Fruit fly (Drosophila melanogaster) whole organism, embryonic: ENCODE measurements around the gene CG3740.

Experiments
- Awh ChIP-seq: fragments of 200-800 bp; sonication (Bioruptor generic); IDR thresholded peaks from 2 replicates; pipeline ENCODE4, ENCODE4 v1.3.6; 2022; ENCODE audit warnings: missing biosample characterization, missing genetic modification characterization
- BEAF-32 ChIP-seq: fragments of 200-800 bp; sonication (Bioruptor generic); optimal IDR thresholded peaks from 3 replicates; lab custom pipeline; 2017; ENCODE audit warnings: missing biosample characterization, missing genetic modification characterization, mild to moderate bottlenecking, moderate library complexity, missing genetic modification reagents
- CG11723 ChIP-seq: fragments of 200-800 bp; sonication (Bioruptor generic); optimal IDR thresholded peaks from 2 replicates; lab custom pipeline; 2017; ENCODE audit warnings: missing biosample characterization, mild to moderate bottlenecking, missing genetic modification characterization
- CG1233 ChIP-seq: fragments of 200-800 bp; sonication (Bioruptor generic); optimal IDR thresholded peaks from 4 replicates; lab custom pipeline; 2018; ENCODE audit warnings: missing biosample characterization, mild to moderate bottlenecking, missing genetic modification characterization
- CG13287 ChIP-seq: fragments of 200-800 bp; sonication (Bioruptor generic); IDR thresholded peaks from 2 replicates; pipeline ENCODE4 v1.3.6; 2022; ENCODE audit warnings: missing biosample characterization, missing genetic modification characterization; ENCODE audit not compliant: partially characterized antibody
- CG14667 ChIP-seq: fragments of 200-800 bp; sonication (Bioruptor generic); IDR thresholded peaks from 2 replicates; pipeline ENCODE4 v1.3.6; 2022; ENCODE audit warnings: missing biosample characterization, missing genetic modification characterization
- CG15073 ChIP-seq: fragments of 200-800 bp; sonication (Bioruptor generic); optimal IDR thresholded peaks from 2 replicates; lab custom pipeline; 2016; ENCODE audit warnings: missing biosample characterization, missing genetic modification characterization
- CG1529 ChIP-seq: fragments of 200-800 bp; sonication (Bioruptor generic); optimal IDR thresholded peaks from 3 replicates; lab custom pipeline; 2018; ENCODE audit warnings: missing biosample characterization, missing genetic modification characterization
- CG15514 ChIP-seq: fragments of 200-800 bp; sonication (Bioruptor generic); optimal IDR thresholded peaks from 3 replicates; lab custom pipeline; 2017; ENCODE audit warnings: missing biosample characterization, missing genetic modification characterization, mild to moderate bottlenecking, moderate library complexity, missing genetic modification reagents
- CG16813 ChIP-seq: fragments of 200-800 bp; sonication (Bioruptor generic); IDR thresholded peaks from 3 replicates; pipeline ENCODE4 v1.3.6; 2022; ENCODE audit warnings: missing biosample characterization, missing genetic modification characterization; ENCODE audit not compliant: partially characterized antibody
- CG17186 ChIP-seq: fragments of 200-800 bp; sonication (Bioruptor generic); optimal IDR thresholded peaks from 3 replicates; lab custom pipeline; 2017; ENCODE audit warnings: missing biosample characterization, missing genetic modification reagents, missing genetic modification characterization
- CG2116 ChIP-seq: fragments of 200-800 bp; sonication (Bioruptor generic); optimal IDR thresholded peaks from 3 replicates; lab custom pipeline; 2018; ENCODE audit warnings: missing biosample characterization, mild to moderate bottlenecking, missing genetic modification characterization
- CG2129 ChIP-seq: fragments of 200-800 bp; sonication (Bioruptor generic); IDR thresholded peaks from 2 replicates; pipeline ENCODE4 v1.3.6; 2022; ENCODE audit warnings: missing biosample characterization, missing genetic modification characterization; ENCODE audit not compliant: partially characterized antibody
- CG34224 ChIP-seq: fragments of 200-800 bp; sonication (Bioruptor generic); IDR thresholded peaks from 3 replicates; pipeline ENCODE4 v1.3.6; 2022; ENCODE audit warnings: missing biosample characterization, missing genetic modification characterization; ENCODE audit not compliant: partially characterized antibody
- CG34376 ChIP-seq: fragments of 200-800 bp; sonication (Bioruptor generic); optimal IDR thresholded peaks from 2 replicates; lab custom pipeline; 2018; ENCODE audit warnings: missing biosample characterization, mild to moderate bottlenecking, missing genetic modification characterization
- CG42726 ChIP-seq: fragments of 200-800 bp; sonication (Bioruptor generic); IDR thresholded peaks from 2 replicates; pipeline ENCODE4 v1.3.6; 2022; ENCODE audit warnings: missing biosample characterization, missing genetic modification characterization; ENCODE audit not compliant: partially characterized antibody
- CG4617 ChIP-seq: fragments of 200-800 bp; sonication (Bioruptor generic); optimal IDR thresholded peaks from 3 replicates; lab custom pipeline; 2016; ENCODE audit warnings: missing biosample characterization, missing genetic modification characterization, borderline replicate concordance
- CG6254 ChIP-seq: fragments of 200-800 bp; sonication (Bioruptor generic); optimal IDR thresholded peaks from 3 replicates; lab custom pipeline; 2017; ENCODE audit warnings: mild to moderate bottlenecking, missing biosample characterization, missing genetic modification reagents, missing genetic modification characterization
- CG6791 ChIP-seq: fragments of 200-800 bp; sonication (Bioruptor generic); IDR thresholded peaks from 3 replicates; pipeline ENCODE4 v1.3.6; 2022; ENCODE audit warnings: missing biosample characterization, missing genetic modification characterization; ENCODE audit not compliant: partially characterized antibody
- CG7987 ChIP-seq: fragments of 200-800 bp; sonication (Bioruptor generic); optimal IDR thresholded peaks from 2 replicates; lab custom pipeline; 2018; ENCODE audit warnings: missing biosample characterization, mild to moderate bottlenecking, missing genetic modification characterization, moderate library complexity
- CG9797 ChIP-seq: fragments of 200-800 bp; sonication (Bioruptor generic); optimal IDR thresholded peaks from 3 replicates; lab custom pipeline; 2018; ENCODE audit warnings: missing biosample characterization, mild to moderate bottlenecking, missing genetic modification characterization
- CHES-1-like ChIP-seq: fragments of 200-800 bp; sonication (Bioruptor generic); optimal IDR thresholded peaks from 2 replicates; lab custom pipeline; 2016; ENCODE audit warnings: missing biosample characterization, missing genetic modification characterization
- Deaf1 ChIP-seq: fragments of 200-800 bp; optimal IDR thresholded peaks from 3 replicates; lab custom pipeline; 2019; ENCODE audit warnings: missing biosample characterization, mild to moderate bottlenecking, missing genetic modification characterization, moderate library complexity
- Dll ChIP-seq: fragments of 200-800 bp; sonication (Bioruptor generic); IDR thresholded peaks from 4 replicates; pipeline ENCODE4 v1.3.6; 2022; ENCODE audit warnings: missing biosample characterization, missing genetic modification characterization; ENCODE audit not compliant: partially characterized antibody
- Doc3 ChIP-seq: fragments of 200-800 bp; sonication (Bioruptor generic); IDR thresholded peaks from 3 replicates; pipeline ENCODE4 v1.3.6; 2022; ENCODE audit warnings: missing biosample characterization, missing genetic modification characterization; ENCODE audit not compliant: partially characterized antibody
- Dp ChIP-seq: fragments of 200-800 bp; sonication (Bioruptor generic); optimal IDR thresholded peaks from 2 replicates; lab custom pipeline; 2018; ENCODE audit warnings: missing biosample characterization, mild to moderate bottlenecking, missing genetic modification characterization, moderate library complexity
- HLH4C ChIP-seq: fragments of 200-800 bp; sonication (Bioruptor generic); IDR thresholded peaks from 3 replicates; pipeline ENCODE4 v1.3.6; 2022; ENCODE audit warnings: missing biosample characterization, missing genetic modification characterization; ENCODE audit not compliant: partially characterized antibody
- Med ChIP-seq: fragments of 200-800 bp; sonication (Bioruptor generic); peaks from one replicate; lab custom pipeline; 2016; ENCODE audit warnings: missing biosample characterization, missing genetic modification characterization, mild to moderate bottlenecking, inconsistent platforms, moderate library complexity
- Scr ChIP-seq: fragments of 200-800 bp; sonication (Bioruptor generic); IDR thresholded peaks from 2 replicates; pipeline ENCODE4 v1.3.6; 2022; ENCODE audit warnings: missing biosample characterization, missing genetic modification characterization; ENCODE audit not compliant: partially characterized antibody
- Sin3A ChIP-seq: fragments of >200 bp; optimal IDR thresholded peaks from 2 replicates; lab custom pipeline; 2018
- Usf ChIP-seq: fragments of 200-800 bp; sonication (Bioruptor generic); optimal IDR thresholded peaks from 2 replicates; lab custom pipeline; 2017; ENCODE audit warnings: missing genotype, missing biosample characterization, missing genetic modification characterization
- ato ChIP-seq: fragments of 200-800 bp; sonication (Bioruptor generic); IDR thresholded peaks from 2 replicates; pipeline ENCODE4 v1.3.6; 2022; ENCODE audit warnings: missing biosample characterization, missing genetic modification characterization; ENCODE audit not compliant: partially characterized antibody
- br ChIP-seq: fragments of >200 bp; optimal IDR thresholded peaks from 2 replicates; lab custom pipeline; 2017
- chinmo ChIP-seq: fragments of 200-800 bp; sonication (Bioruptor generic); IDR thresholded peaks from 4 replicates; pipeline ENCODE4 v1.3.6; 2022; ENCODE audit warnings: missing biosample characterization, missing genetic modification characterization; ENCODE audit not compliant: partially characterized antibody
- grn ChIP-seq: fragments of 200-800 bp; sonication (Bioruptor generic); optimal IDR thresholded peaks from 3 replicates; lab custom pipeline; 2017; ENCODE audit warnings: missing biosample characterization, missing genetic modification characterization
- hb ChIP-seq: fragments of 200-800 bp; sonication (Bioruptor generic); IDR thresholded peaks from 3 replicates; pipeline ENCODE4 v1.3.6; 2022; ENCODE audit warnings: missing biosample characterization, missing genetic modification characterization; ENCODE audit not compliant: partially characterized antibody
- hbn ChIP-seq: fragments of 200-800 bp; sonication (Bioruptor generic); IDR thresholded peaks from 2 replicates; pipeline ENCODE4 v1.3.6; 2022; ENCODE audit warnings: missing biosample characterization, missing genetic modification characterization; ENCODE audit not compliant: partially characterized antibody
- hkb ChIP-seq, 2 experiments: fragments of 200-800 bp in 1 of 2; fragments of >200 bp in 1 of 2; sonication (Bioruptor generic) in 1 of 2; IDR thresholded peaks in 1 of 2; optimal IDR thresholded peaks in 1 of 2; 2 replicates each; pipeline versions ENCODE4 v1.3.6 to Lab custom; 2017 to 2022; ENCODE audit warnings: missing biosample characterization in 1 of 2, missing genetic modification characterization in 1 of 2
- mirr ChIP-seq: fragments of 200-800 bp; sonication (Bioruptor generic); optimal IDR thresholded peaks from 3 replicates; lab custom pipeline; 2018; ENCODE audit warnings: missing biosample characterization, mild to moderate bottlenecking, missing genetic modification characterization
- mld ChIP-seq: fragments of 200-800 bp; sonication (Bioruptor generic); IDR thresholded peaks from 3 replicates; pipeline ENCODE4 v1.3.6; 2022; ENCODE audit warnings: missing biosample characterization, missing genetic modification characterization; ENCODE audit not compliant: partially characterized antibody
- nerfin-1 ChIP-seq: fragments of 200-800 bp; sonication (Bioruptor generic); optimal IDR thresholded peaks from 3 replicates; lab custom pipeline; 2019; ENCODE audit warnings: missing biosample characterization, mild to moderate bottlenecking, missing genetic modification characterization, moderate library complexity
- nerfin-2 ChIP-seq: fragments of 200-800 bp; sonication (Bioruptor generic); IDR thresholded peaks from 2 replicates; pipeline ENCODE4 v1.3.6; 2022; ENCODE audit warnings: missing biosample characterization, missing genetic modification characterization; ENCODE audit not compliant: partially characterized antibody
- scrt ChIP-seq: fragments of 200-800 bp; sonication (Bioruptor generic); optimal IDR thresholded peaks from 2 replicates; lab custom pipeline; 2018; ENCODE audit warnings: missing biosample characterization, mild to moderate bottlenecking, missing genetic modification characterization, moderate library complexity
- vnd ChIP-seq: fragments of 200-800 bp; sonication (Bioruptor generic); IDR thresholded peaks from 3 replicates; pipeline ENCODE4 v1.3.6; 2022; ENCODE audit warnings: missing biosample characterization, missing genetic modification characterization; ENCODE audit not compliant: partially characterized antibody
- zf30C ChIP-seq: fragments of 200-800 bp; sonication (Bioruptor generic); optimal IDR thresholded peaks from 3 replicates; lab custom pipeline; 2018; ENCODE audit warnings: missing biosample characterization, mild to moderate bottlenecking, missing genetic modification characterization

The CG3740 gene

DNA sequence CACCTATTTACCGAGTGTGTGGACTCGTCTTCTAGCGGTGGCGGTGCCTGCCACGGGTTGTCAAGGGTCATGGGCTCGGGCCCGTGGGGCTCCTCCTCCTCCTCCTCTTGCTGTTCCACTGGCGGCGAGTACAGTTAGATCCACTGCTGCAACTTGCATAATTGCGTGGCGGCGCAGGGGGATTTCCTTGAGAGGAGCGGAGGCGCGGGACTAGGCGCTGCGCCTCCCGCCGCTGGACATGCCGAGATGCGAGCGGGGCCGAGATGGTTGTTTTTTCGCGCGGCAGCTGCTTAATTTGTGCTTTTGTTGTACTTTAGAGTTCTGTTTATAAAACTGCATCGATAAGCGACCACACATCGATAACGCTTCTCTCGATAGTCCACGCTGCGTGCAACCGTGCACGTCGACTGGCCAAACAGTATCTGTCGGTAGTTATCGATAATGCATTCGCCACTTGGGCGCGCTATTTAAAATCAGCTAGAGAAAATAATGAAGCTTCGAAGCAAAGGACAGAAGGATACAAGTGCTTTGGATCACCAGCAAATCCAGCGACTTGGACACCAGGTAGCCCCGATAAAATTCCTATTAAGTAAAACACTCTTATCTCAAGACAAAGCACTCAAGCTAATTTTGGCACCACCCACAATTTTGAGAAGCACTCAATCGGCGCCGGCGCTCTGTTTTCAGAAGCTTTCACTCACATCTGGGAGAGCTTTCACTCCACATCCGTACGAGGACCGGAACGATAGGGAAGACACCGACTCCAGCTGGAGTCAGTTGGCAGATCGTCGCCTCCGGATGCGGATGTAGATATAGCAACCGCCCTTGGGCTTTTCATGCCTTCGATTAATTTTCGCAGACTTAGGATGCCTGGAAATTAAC is 26.7 kb upstream of the CG3740 start, which contains the start of gene a6 (continued):
- TF ChIP-seq CG1529 (GFP tag; lab: Kevin White, UChicago) (no peak), CG42726 (peak; percentile 78), CG15514 (peak; percentile 59), CG2129 (GFP tag; lab: Robert Waterston, UW) (peak; percentile 54), ato (peak; percentile 91), Deaf1 (tag; lab: Kevin White, UChicago) (peak; percentile 81), CG16813 (peak; percentile 88), Awh (GFP tag; lab: Robert Waterston, UW) (no peak), grn (GFP tag; lab: Kevin White, UChicago) (no peak), scrt (no peak), hbn (GFP tag; lab: Robert Waterston, UW) (peak; percentile 82), CG15073 (GFP tag; lab: Kevin White, UChicago) (no peak), mirr (GFP tag; lab: Kevin White, UChicago) (no peak), CG13287 (GFP tag; lab: Robert Waterston, UW) (peak; percentile 93), CG17186 (GFP tag; lab: Kevin White, UChicago) (peak; percentile 66), Scr (GFP tag; lab: Robert Waterston, UW) (peak; percentile 82), CG6254 (no peak), CG34376 (GFP tag; lab: Kevin White, UChicago) (no peak), Med (GFP tag; lab: Kevin White, UChicago) (peak; percentile 74), CG4617 (GFP tag; lab: Kevin White, UChicago) (peak; percentile 48), nerfin-2 (GFP tag; lab: Robert Waterston, UW) (peak; percentile 96), CG7987 (GFP tag; lab: Kevin White, UChicago) (peak; percentile 8), CG6791 (peak; percentile 96), HLH4C (peak; percentile 96), Usf (no peak), CHES-1-like (peak; percentile 13), hb (GFP tag; lab: Robert Waterston, UW) (peak; percentile 92), CG34224 (GFP tag; lab: Robert Waterston, UW) (peak; percentile 92), CG9797 (GFP tag; lab: Kevin White, UChicago) (peak; percentile 35), Dp (peak; percentile 90), Dll (GFP tag; lab: Robert Waterston, UW) (peak; percentile 88), Doc3 (peak; percentile 79), zf30C (GFP tag; lab: Kevin White, UChicago) (no peak), Sin3A (peak; percentile 41), chinmo (GFP tag; lab: Robert Waterston, UW) (peak; percentile 98), BEAF-32 (peak; percentile 80), br (no peak), CG1233 (GFP tag; lab: Kevin White, UChicago) (no peak), CG14667 (GFP tag; lab: Robert Waterston, UW) (no peak), CG11723 (GFP tag; lab: Kevin White, UChicago) (no peak), CG2116 (GFP tag; lab: Kevin White, UChicago) (peak; percentile 99), nerfin-1 (tag; lab: Kevin White, UChicago) (peak; percentile 45), hkb (optimal IDR thresholded peaks at IDR 0.05; lab: Kevin White, UChicago) (peak; percentile 1), hkb (GFP tag; IDR thresholded peaks at IDR 0.05; lab: Robert Waterston, UW) (no peak), vnd (GFP tag; lab: Robert Waterston, UW) (peak; percentile 86), mld (GFP tag; lab: Robert Waterston, UW) (peak; percentile 95)
